Fruit fly (Drosophila melanogaster) ovary, adult (tissue): ENCODE measurements around the gene mrt.

Source experiments
- CG17801 ChIP-seq: fragments of 200-800 bp; optimal IDR thresholded peaks from 2 replicates; lab custom pipeline; 2019; ENCODE audit warnings: missing biosample characterization, mild to moderate bottlenecking, missing genetic modification characterization, moderate library complexity; ENCODE audit not compliant: partially characterized antibody

Gene mrt

dm6 chr3R:27238438-27239301, 43.8 kb downstream of the mrt start, which contains the start of the genes CG31064 and PolA2:
CG31064 (minus strand) TSS chr3R:27239085.
PolA2 (plus strand) TSS chr3R:27239163.
- peak; percentile 5 for TF ChIP-seq CG17801 (GFP tag; lab: Kevin White, UChicago)

dm6 chr3R:27237980-27238379, 44.5 kb downstream of the mrt start:
- no peak for TF ChIP-seq CG17801 (GFP tag; lab: Kevin White, UChicago)

dm6 chr3R:27233398-27233797, 49.1 kb downstream of the mrt start, which contains the start of gene CG31068:
CG31068 (plus strand) TSS chr3R:27233698.
- TF ChIP-seq CG17801 (GFP tag; lab: Kevin White, UChicago) = no peak

dm6 chr3R:27229368-27229767, 53.1 kb downstream of the mrt start, which contains the start of gene CG42814:
CG42814 (minus strand) TSS chr3R:27229468.
- TF ChIP-seq CG17801 (GFP tag; lab: Kevin White, UChicago) = no peak

dm6 chr3R:27228342-27228741, 54.1 kb downstream of the mrt start, which contains the start of gene CG42813:
CG42813 (minus strand) TSS chr3R:27228561.
- TF ChIP-seq CG17801 (GFP tag; lab: Kevin White, UChicago) = no peak
